Worm (Caenorhabditis elegans) whole organism, L4 larva: ENCODE results near the gene srt-34.

Experiments used
- egl-27 ChIP-seq: sonication (generic microtip); optimal IDR thresholded peaks from 3 replicates; lab custom pipeline; 2017; ENCODE audit warnings: missing biosample characterization, missing genetic modification reagents, missing genetic modification characterization
- lin-15B ChIP-seq: fragments of 150-350 bp; sonication (generic microtip); optimal IDR thresholded peaks from 3 replicates; lab custom pipeline; 2014; ENCODE audit warnings: missing biosample characterization, missing genetic modification characterization

ce11 chrV:2836501-2836900, 18.5 kb upstream of the srt-34 start, which contains the start of gene srj-45:
- TF ChIP-seq egl-27, result no peak
- TF ChIP-seq lin-15B (tag; lab: Kevin White, UChicago), result no peak
